Fruit fly (Drosophila melanogaster) Kc167 (cell line): ENCODE data around the gene Ugt37B1.

Experiments used
- Myc ChIP-seq: fragments of >200 bp; optimal IDR thresholded peaks from 2 replicates; lab custom pipeline; 2017; ENCODE audit warnings: missing external identifiers
- Sin3A ChIP-seq: fragments of >200 bp; optimal IDR thresholded peaks from 2 replicates; lab custom pipeline; 2018; ENCODE audit warnings: missing external identifiers
- insv ChIP-seq: fragments of >200 bp; optimal IDR thresholded peaks from 3 replicates; lab custom pipeline; 2018; ENCODE audit warnings: missing external identifiers
- psq ChIP-seq: fragments of >200 bp; optimal IDR thresholded peaks from 2 replicates; lab custom pipeline; 2017; ENCODE audit warnings: missing external identifiers

dm6 chr2L:6215897-6216296, 9.0 kb upstream of the Ugt37B1 start:
- TF ChIP-seq psq (lab: Kevin White, UChicago) (no peak), Myc (no peak), insv (lab: Kevin White, UChicago) (no peak), Sin3A (lab: Kevin White, UChicago) (no peak)
